Worm (Caenorhabditis elegans) whole organism, L4/young adult: ENCODE measurements around the gene F54D5.15.

Experiments used
- W03F9.2 ChIP-seq: fragments of 150-350 bp; optimal IDR thresholded peaks from 2 replicates; lab custom pipeline; 2014; ENCODE audit warnings: missing biosample characterization, missing genetic modification characterization
- dao-5 ChIP-seq: sonication (generic microtip); optimal IDR thresholded peaks from 2 replicates; lab custom pipeline; 2016; ENCODE audit warnings: missing genotype, missing genetic modification characterization, moderate library complexity, missing compliant biosample characterization
- him-1 ChIP-seq: sonication (generic microtip); optimal IDR thresholded peaks from 2 replicates; lab custom pipeline; 2016; ENCODE audit warnings: missing genotype, missing genetic modification reagents, missing genetic modification characterization, missing compliant biosample characterization

ce11 chrII:11604613-11605012 lies 40.6 kb upstream of the F54D5.15 start:
- no peak for TF ChIP-seq dao-5
- no peak for TF ChIP-seq W03F9.2 (tag; lab: Kevin White, UChicago)
- no peak for TF ChIP-seq him-1 (tag; lab: Kevin White, UChicago)
